Fruit fly (Drosophila melanogaster): ENCODE measurements around the gene M1BP.

Gene M1BP

DNA sequence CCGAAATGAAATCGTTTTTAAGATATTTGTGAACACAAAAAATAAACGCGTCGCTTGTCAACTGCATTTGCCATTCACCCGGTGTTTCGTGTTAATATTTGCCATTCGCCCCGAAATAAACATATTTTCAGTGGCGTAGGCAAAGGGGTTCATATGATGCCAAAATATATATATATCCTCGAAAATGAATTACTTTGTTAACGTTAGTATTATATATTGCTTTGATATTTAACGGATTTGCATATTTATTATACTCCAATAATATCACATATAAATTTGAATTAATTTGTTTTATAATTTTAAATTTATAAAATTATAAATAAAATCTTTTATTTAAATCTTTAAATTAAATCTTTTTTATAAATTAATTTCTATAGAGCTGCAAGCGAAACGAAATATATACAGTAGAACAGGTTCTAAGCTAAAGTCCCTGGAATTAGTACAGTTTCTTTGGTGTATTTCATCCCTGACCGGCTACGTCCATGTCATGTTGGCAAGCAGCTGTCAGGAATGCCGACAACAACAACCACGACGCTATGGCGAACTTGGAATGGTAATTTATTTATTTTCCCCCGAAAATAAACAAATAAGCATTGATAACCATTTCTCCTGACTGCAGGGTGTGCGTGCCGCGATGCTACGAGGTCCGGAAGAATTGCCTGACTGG is at the start of gene M1BP, which contains the start of gene CG8202 (continued):
- peak; percentile 59 for TF ChIP-seq pho (GFP tag; optimal IDR thresholded peaks at IDR 0.05)
- TF ChIP-seq Atf3 (GFP tag; optimal IDR thresholded peaks at IDR 0.05), result no peak
- TF ChIP-seq CG3407 (GFP tag; optimal IDR thresholded peaks at IDR 0.05), result peak; percentile 71
- TF ChIP-seq pnt (GFP tag; optimal IDR thresholded peaks at IDR 0.05), result peak; percentile 70
- no peak for TF ChIP-seq unc-4 (GFP tag; IDR thresholded peaks at IDR 0.05; ENCODE audit: partially characterized antibody)
- peak; percentile 94 for TF ChIP-seq gcm (GFP tag; optimal IDR thresholded peaks at IDR 0.05)
- peak; percentile 83 for TF ChIP-seq Aef1 (GFP tag; IDR thresholded peaks at IDR 0.05)
- peak; percentile 90 for TF ChIP-seq CG10209 (GFP tag; optimal IDR thresholded peaks at IDR 0.05)
- TF ChIP-seq Dll (GFP tag; IDR thresholded peaks at IDR 0.05; ENCODE audit: partially characterized antibody), result no peak
- no peak for TF ChIP-seq sqz (GFP tag; optimal IDR thresholded peaks at IDR 0.05)
- TF ChIP-seq CG12659 (GFP tag; optimal IDR thresholded peaks at IDR 0.05), result peak; percentile 94
- TF ChIP-seq bsh (GFP tag; optimal IDR thresholded peaks at IDR 0.05), result peak; percentile 67 to 86
- peak; percentile 74 for TF ChIP-seq ac (GFP tag; optimal IDR thresholded peaks at IDR 0.05)
- TF ChIP-seq CG11456 (GFP tag; IDR thresholded peaks at IDR 0.05), result peak; percentile 83
- TF ChIP-seq pzg (GFP tag; optimal IDR thresholded peaks at IDR 0.05), result peak; percentile 26
- TF ChIP-seq CG1647 (GFP tag; optimal IDR thresholded peaks at IDR 0.05), result no peak
- no peak for TF ChIP-seq Bdp1 (GFP tag; optimal IDR thresholded peaks at IDR 0.05)
- no peak for TF ChIP-seq pb (GFP tag; optimal IDR thresholded peaks at IDR 0.05)
- peak; percentile 53 for TF ChIP-seq schlank (tag; optimal IDR thresholded peaks at IDR 0.05)
- peak; percentile 96 for TF ChIP-seq CG9727 (GFP tag; optimal IDR thresholded peaks at IDR 0.05)
- TF ChIP-seq CG10979 (tag; optimal IDR thresholded peaks at IDR 0.05), result peak; percentile 93
- TF ChIP-seq Hr51 (GFP tag; optimal IDR thresholded peaks at IDR 0.05), result peak; percentile 50 to 93
- peak in 1 of 2 experiments; percentile 74 for TF ChIP-seq insv (GFP tag; optimal IDR thresholded peaks at IDR 0.05)
- TF ChIP-seq ham (GFP tag; IDR thresholded peaks at IDR 0.05), result no peak
- peak; percentile 67 for TF ChIP-seq psq (GFP tag; optimal IDR thresholded peaks at IDR 0.05)
- no peak for TF ChIP-seq abd-A (tag; optimal IDR thresholded peaks at IDR 0.05)
- TF ChIP-seq CG18476 (GFP tag; optimal IDR thresholded peaks at IDR 0.05), result peak; percentile 53
- TF ChIP-seq ftz-f1 (GFP tag; optimal IDR thresholded peaks at IDR 0.05), result no peak
- TF ChIP-seq CG10321 (GFP tag; IDR thresholded peaks at IDR 0.05), result peak; percentile 28; the same call in 1 of the 2 replicates
- TF ChIP-seq Optix (GFP tag; IDR thresholded peaks at IDR 0.05), result peak; percentile 65; the same call in 2 of the 3 replicates
- no peak for TF ChIP-seq Lpt (GFP tag; optimal IDR thresholded peaks at IDR 0.05)
- TF ChIP-seq repo (GFP tag; optimal IDR thresholded peaks at IDR 0.05), result no peak
- TF ChIP-seq TFAM (GFP tag; optimal IDR thresholded peaks at IDR 0.05), result no peak
- TF ChIP-seq CTCF (GFP tag; optimal IDR thresholded peaks at IDR 0.05), result peak; percentile 39
- peak; percentile 93 for TF ChIP-seq CG9437 (GFP tag; optimal IDR thresholded peaks at IDR 0.05)
- peak; percentile 67; the same call in 2 of the 3 replicates for TF ChIP-seq ci (GFP tag; IDR thresholded peaks at IDR 0.05)
- peak; percentile 68 for TF ChIP-seq CG17912 (GFP tag; optimal IDR thresholded peaks at IDR 0.05)
- TF ChIP-seq Dbx (GFP tag; IDR thresholded peaks at IDR 0.05), result peak; percentile 82; the same call in 2 of the 3 replicates
- peak; percentile 96 for TF ChIP-seq nmo (GFP tag; optimal IDR thresholded peaks at IDR 0.05)
- TF ChIP-seq dysf (GFP tag; IDR thresholded peaks at IDR 0.05), result peak; percentile 88
- no peak for TF ChIP-seq CG8478 (optimal IDR thresholded peaks at IDR 0.05)
- TF ChIP-seq Asciz (GFP tag; optimal IDR thresholded peaks at IDR 0.05), result peak; percentile 83
- peak; percentile 64; the same call in 1 of the 2 replicates for TF ChIP-seq CG32767 (GFP tag; IDR thresholded peaks at IDR 0.05)
- TF ChIP-seq CG15269 (tag; optimal IDR thresholded peaks at IDR 0.05), result peak; percentile 89
- 0 out of 3 replicates have a peak, but pooled peaks have one; percentile 63 for TF ChIP-seq CG6175 (GFP tag; IDR thresholded peaks at IDR 0.05)
- peak; percentile 69 for TF ChIP-seq HLH54F (GFP tag; optimal IDR thresholded peaks at IDR 0.05)
- TF ChIP-seq D (optimal IDR thresholded peaks at IDR 0.05), result no peak
- peak; percentile 90 for TF ChIP-seq D (GFP tag; optimal IDR thresholded peaks at IDR 0.05)
- TF ChIP-seq CG6254 (GFP tag; optimal IDR thresholded peaks at IDR 0.05), result peak; percentile 75
- peak; percentile 65; the same call in 1 of the 2 replicates for TF ChIP-seq seq (GFP tag; IDR thresholded peaks at IDR 0.05)

Data from whole organism, embryonic.